Fruit fly (Drosophila melanogaster): ENCODE measurements around the gene CG42750.

The CG42750 gene

dm6 chr2L:18152172-18152639 lies 123.4 kb downstream of the CG42750 start, which contains the start of gene Socs36E (continued):
- no peak for TF ChIP-seq CG34224 (GFP tag; IDR thresholded peaks at IDR 0.05; ENCODE audit: partially characterized antibody)
- peak; percentile 37 for TF ChIP-seq jumu (GFP tag; optimal IDR thresholded peaks at IDR 0.05)
- TF ChIP-seq nom (GFP tag; optimal IDR thresholded peaks at IDR 0.05): peak; percentile 41
- TF ChIP-seq CG6175 (GFP tag; IDR thresholded peaks at IDR 0.05): 0 out of 3 replicates have a peak, but pooled peaks have one; percentile 47
- peak; percentile 44 for TF ChIP-seq CG31365 (tag; optimal IDR thresholded peaks at IDR 0.05)
- TF ChIP-seq CG13287 (GFP tag; IDR thresholded peaks at IDR 0.05; ENCODE audit: partially characterized antibody): peak; percentile 62
- TF ChIP-seq YL-1 (GFP tag; optimal IDR thresholded peaks at IDR 0.05): no peak
- no peak for TF ChIP-seq CG3281 (GFP tag; optimal IDR thresholded peaks at IDR 0.05)
- no peak for TF ChIP-seq CG15011 (GFP tag; optimal IDR thresholded peaks at IDR 0.05)
- no peak for TF ChIP-seq dati (GFP tag; IDR thresholded peaks at IDR 0.05)
- peak; percentile 83 for TF ChIP-seq HLHmδ (GFP tag; optimal IDR thresholded peaks at IDR 0.05)
- TF ChIP-seq crol (GFP tag; IDR thresholded peaks at IDR 0.05): no peak
- TF ChIP-seq CG11695 (GFP tag; IDR thresholded peaks at IDR 0.05): no peak
- no peak for TF ChIP-seq CG17361 (GFP tag; IDR thresholded peaks at IDR 0.05)
- TF ChIP-seq Dll (GFP tag; IDR thresholded peaks at IDR 0.05; ENCODE audit: partially characterized antibody): peak; percentile 32; the same call in 2 of the 4 replicates
- TF ChIP-seq cwo (GFP tag; optimal IDR thresholded peaks at IDR 0.05): no peak
- no peak for TF ChIP-seq nerfin-1 (tag; optimal IDR thresholded peaks at IDR 0.05)
- TF ChIP-seq Dfd (GFP tag; optimal IDR thresholded peaks at IDR 0.05): no peak
- TF ChIP-seq wek (GFP tag; optimal IDR thresholded peaks at IDR 0.05): no peak
- no peak for TF ChIP-seq CG2129 (GFP tag; IDR thresholded peaks at IDR 0.05; ENCODE audit: partially characterized antibody)
- TF ChIP-seq bbx (GFP tag; IDR thresholded peaks at IDR 0.05; ENCODE audit: partially characterized antibody): peak; percentile 72
- TF ChIP-seq CG8924 (tag; optimal IDR thresholded peaks at IDR 0.05): peak; percentile 55
- TF ChIP-seq PHDP (tag; optimal IDR thresholded peaks at IDR 0.05): peak; percentile 45
- peak; percentile 69 for TF ChIP-seq CG11504 (tag; optimal IDR thresholded peaks at IDR 0.05)
- no peak for TF ChIP-seq peb (GFP tag; IDR thresholded peaks at IDR 0.05)
- TF ChIP-seq Myb (GFP tag; optimal IDR thresholded peaks at IDR 0.05): peak; percentile 92
- peak; percentile 72; the same call in 2 of the 3 replicates for TF ChIP-seq CG11456 (GFP tag; IDR thresholded peaks at IDR 0.05)
- TF ChIP-seq MTF-1 (GFP tag; optimal IDR thresholded peaks at IDR 0.05; ENCODE audit: borderline replicate concordance): peak; percentile 1
- TF ChIP-seq CG17328 (GFP tag; IDR thresholded peaks at IDR 0.05): 0 out of 2 replicates have a peak, but pooled peaks have one; percentile 25
- no peak for TF ChIP-seq Mrtf (GFP tag; IDR thresholded peaks at IDR 0.05)
- TF ChIP-seq Jarid2 (GFP tag; optimal IDR thresholded peaks at IDR 0.05): peak; percentile 95
- TF ChIP-seq Trl (optimal IDR thresholded peaks at IDR 0.05): no peak
- TF ChIP-seq Trl (GFP tag; optimal IDR thresholded peaks at IDR 0.05): peak; percentile 15
- peak; percentile 9 for TF ChIP-seq CG2120 (GFP tag; optimal IDR thresholded peaks at IDR 0.05)
- TF ChIP-seq lab (GFP tag; optimal IDR thresholded peaks at IDR 0.05): peak; percentile 10
- peak; percentile 73 for TF ChIP-seq nmo (GFP tag; optimal IDR thresholded peaks at IDR 0.05)
- no peak for TF ChIP-seq CG30431 (GFP tag; optimal IDR thresholded peaks at IDR 0.05)
- TF ChIP-seq CG13894 (tag; optimal IDR thresholded peaks at IDR 0.05): peak; percentile 80
- no peak for TF ChIP-seq jing (GFP tag; optimal IDR thresholded peaks at IDR 0.05)
- no peak for TF ChIP-seq chn (GFP tag; optimal IDR thresholded peaks at IDR 0.05)
- TF ChIP-seq Dp (GFP tag; optimal IDR thresholded peaks at IDR 0.05): peak; percentile 63
- TF ChIP-seq CG43689 (GFP tag; IDR thresholded peaks at IDR 0.05): no peak
- peak; percentile 55 for TF ChIP-seq her (GFP tag; optimal IDR thresholded peaks at IDR 0.05)
- TF ChIP-seq Ada2b (GFP tag; IDR thresholded peaks at IDR 0.05): no peak
- TF ChIP-seq CG7963 (GFP tag; IDR thresholded peaks at IDR 0.05; ENCODE audit: partially characterized antibody): 0 out of 3 replicates have a peak, but pooled peaks have one; percentile 14
- TF ChIP-seq pros (GFP tag; optimal IDR thresholded peaks at IDR 0.05): no peak
- no peak for TF ChIP-seq sqz (GFP tag; optimal IDR thresholded peaks at IDR 0.05)
- TF ChIP-seq CG17912 (GFP tag; optimal IDR thresholded peaks at IDR 0.05): no peak
- TF ChIP-seq NC2β (GFP tag; optimal IDR thresholded peaks at IDR 0.05): peak; percentile 70
- TF ChIP-seq ato (GFP tag; IDR thresholded peaks at IDR 0.05; ENCODE audit: partially characterized antibody): peak; percentile 79

All from whole organism, embryonic.